Fruit fly (Drosophila melanogaster): ENCODE measurements around the gene CG14072.

dm6 chr2L:10972224-10972623 lies 35.8 kb downstream of the CG14072 start, which contains the start of gene CG16743:
- TF ChIP-seq CG12605 (GFP tag; IDR thresholded peaks at IDR 0.05) (no peak), CG9948 (tag; optimal IDR thresholded peaks at IDR 0.05) (no peak), CG34367 (tag; optimal IDR thresholded peaks at IDR 0.05) (no peak), CG10348 (GFP tag; IDR thresholded peaks at IDR 0.05) (no peak), rn (GFP tag; IDR thresholded peaks at IDR 0.05) (no peak), Snoo (tag; optimal IDR thresholded peaks at IDR 0.05) (no peak), CG8301 (tag; optimal IDR thresholded peaks at IDR 0.05) (no peak), CG15710 (tag; optimal IDR thresholded peaks at IDR 0.05) (no peak), CG4496 (GFP tag; IDR thresholded peaks at IDR 0.05) (no peak), CG8159 (tag; optimal IDR thresholded peaks at IDR 0.05) (no peak), CG32121 (GFP tag; IDR thresholded peaks at IDR 0.05) (no peak), CG13204 (GFP tag; optimal IDR thresholded peaks at IDR 0.05) (no peak), CG17806 (tag; optimal IDR thresholded peaks at IDR 0.05) (no peak)

All from whole organism, pupa.